Worm (Caenorhabditis elegans): ENCODE data around the gene srg-16.

srg-16 gene

DNA sequence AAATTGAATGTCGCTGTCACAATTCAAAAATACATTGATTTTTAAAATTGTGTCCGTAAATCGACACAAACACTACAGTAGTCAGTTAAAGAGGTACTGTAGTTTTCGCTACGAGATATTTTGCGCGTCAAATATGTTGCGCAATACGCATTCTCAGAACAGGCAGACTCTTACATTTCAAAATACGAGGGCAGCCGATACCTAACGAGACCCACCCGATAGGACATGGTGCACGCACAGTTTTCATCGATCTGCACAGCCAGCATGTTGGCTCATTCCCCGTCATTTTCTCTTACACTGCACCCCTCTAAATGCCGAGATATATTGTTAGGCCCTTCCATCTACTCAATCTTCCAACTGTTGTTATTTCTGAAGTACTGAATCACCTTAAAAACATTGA is 4.7 kb upstream of the srg-16 start, which contains the start of gene F15A4.2:
Gene F15A4.2 (plus strand): TSS at position 301 of the 400 bp plus-strand sequence.
- TF ChIP-seq ztf-3 (GFP tag; optimal IDR thresholded peaks at IDR 0.05) (no peak), egl-44 (GFP tag; IDR thresholded peaks at IDR 0.05) (no peak), rcor-1 (GFP tag; IDR thresholded peaks at IDR 0.05) (no peak), T07F8.4 (tag; optimal IDR thresholded peaks at IDR 0.05) (no peak), B0035.1 (tag; optimal IDR thresholded peaks at IDR 0.05) (no peak), him-1 (tag; optimal IDR thresholded peaks at IDR 0.05) (no peak), athp-1 (tag; optimal IDR thresholded peaks at IDR 0.05) (no peak), ztf-26 (tag; optimal IDR thresholded peaks at IDR 0.05) (no peak), lin-54 (GFP tag; optimal IDR thresholded peaks at IDR 0.05) (no peak), nfyb-1 (GFP tag; IDR thresholded peaks at IDR 0.05) (no peak), ceh-79 (tag; optimal IDR thresholded peaks at IDR 0.05) (no peak), efl-1 (GFP tag; optimal IDR thresholded peaks at IDR 0.05) (no peak), egrh-3 (GFP tag; IDR thresholded peaks at IDR 0.05) (no peak), rec-8 (tag; optimal IDR thresholded peaks at IDR 0.05) (no peak)

DNA sequence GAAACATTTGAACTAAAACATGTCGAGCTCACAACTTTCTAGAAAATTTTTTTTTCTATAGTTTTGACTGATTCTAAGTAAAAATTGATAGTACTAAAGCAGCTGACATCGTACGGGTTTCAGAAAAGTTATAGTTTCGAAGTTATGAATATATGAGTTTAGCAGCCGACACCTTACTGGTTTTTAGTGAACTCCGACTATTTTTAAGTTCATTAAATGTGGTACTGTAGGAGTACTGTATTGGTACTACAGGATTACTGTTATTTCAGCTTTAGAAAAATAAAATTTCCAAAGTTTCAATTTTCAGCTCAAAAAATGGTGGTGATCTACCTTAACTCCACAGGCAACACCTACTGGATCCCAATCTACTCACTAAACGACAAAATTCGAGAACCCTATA is 1.4 kb upstream of the srg-16 start, which contains the start of gene sre-37:
Gene sre-37 (plus strand): TSS at position 301 of the 400 bp plus-strand sequence.
- no peak for TF ChIP-seq dpl-1 (GFP tag; optimal IDR thresholded peaks at IDR 0.05)
- TF ChIP-seq nhr-27 (tag; optimal IDR thresholded peaks at IDR 0.05), result no peak
- no peak for TF ChIP-seq F55B11.4 (tag; optimal IDR thresholded peaks at IDR 0.05; ENCODE audit: borderline replicate concordance, insufficient read depth)
- no peak for TF ChIP-seq Y95B8A.8 (GFP tag; IDR thresholded peaks at IDR 0.05)
- TF ChIP-seq ztf-25 (GFP tag; IDR thresholded peaks at IDR 0.05), result no peak
- TF ChIP-seq hlh-26 (GFP tag; conservative IDR thresholded peaks at IDR 0.05), result no peak
- TF ChIP-seq nhr-80 (tag; optimal IDR thresholded peaks at IDR 0.05), result no peak
- TF ChIP-seq B0019.2 (GFP tag; conservative IDR thresholded peaks at IDR 0.05), result no peak

- TF ChIP-seq hmg-20 (GFP tag; IDR thresholded peaks at IDR 0.05) (no peak), madf-6 (GFP tag; IDR thresholded peaks at IDR 0.05) (no peak), sea-2 (GFP tag; IDR thresholded peaks at IDR 0.05) (no peak), snpc-1.1 (tag; optimal IDR thresholded peaks at IDR 0.05; ENCODE audit: insufficient read depth) (no peak), Y53G8AR.9 (GFP tag; conservative IDR thresholded peaks at IDR 0.05) (no peak), lsy-27 (tag; optimal IDR thresholded peaks at IDR 0.05; ENCODE audit: borderline replicate concordance, insufficient read depth) (no peak), lsl-1 (GFP tag; optimal IDR thresholded peaks at IDR 0.05) (no peak), rpc-1 (optimal IDR thresholded peaks at IDR 0.05) (no peak), rpc-1 (tag; optimal IDR thresholded peaks at IDR 0.05) (no peak), mel-28 (tag; optimal IDR thresholded peaks at IDR 0.05; ENCODE audit: borderline replicate concordance) (no peak), F57C9.4 (tag; optimal IDR thresholded peaks at IDR 0.05) (no peak), mes-4 (tag; optimal IDR thresholded peaks at IDR 0.05) (no peak), T26A5.8 (tag; optimal IDR thresholded peaks at IDR 0.05) (no peak), pbrm-1 (GFP tag; IDR thresholded peaks at IDR 0.05) (no peak), tlf-1 (GFP tag; optimal IDR thresholded peaks at IDR 0.05) (no peak)
Observed at ce11 chrII:12471138-12471855, 4.4 kb downstream of the srg-16 start, which contains the start of the genes F15A4.5 and phat-8. F15A4.5 (minus strand) TSS chrII:12471238. phat-8 (plus strand) TSS chrII:12471805.

Measured in whole organism, young adult.